Worm (Caenorhabditis elegans) whole organism, L1 larva: ENCODE data around the gene mogs-1.

ENCODE experiments used
- C16A3.4 ChIP-seq: fragments of 150-350 bp; optimal IDR thresholded peaks from 2 replicates; lab custom pipeline; 2014; ENCODE audit warnings: missing biosample characterization, missing genetic modification characterization
- F16B12.6 ChIP-seq: fragments of 150-350 bp; optimal IDR thresholded peaks from 2 replicates; lab custom pipeline; 2014; ENCODE audit warnings: missing biosample characterization, missing genetic modification characterization
- Y116A8C.19 ChIP-seq: sonication (generic microtip); optimal IDR thresholded peaks from 2 replicates; lab custom pipeline; 2016; ENCODE audit warnings: missing compliant biosample characterization, missing genetic modification characterization, borderline replicate concordance
- aha-1 ChIP-seq: fragments of 150-350 bp; optimal IDR thresholded peaks from 2 replicates; lab custom pipeline; 2014; ENCODE audit warnings: missing biosample characterization, missing genetic modification characterization
- blmp-1 ChIP-seq: fragments of 150-350 bp; optimal IDR thresholded peaks from 2 replicates; lab custom pipeline; 2014; ENCODE audit warnings: missing biosample characterization, missing genetic modification characterization
- ceh-82 ChIP-seq, 3 experiments: fragments of 150-350 bp in 1 of 3; sonication (generic microtip) in 2 of 3; optimal IDR thresholded peaks; 2 replicates each; lab custom pipeline; 2014 to 2017; ENCODE audit warnings: missing biosample characterization in 3 of 3, missing genetic modification characterization in 3 of 3
- ces-1 ChIP-seq: fragments of 150-350 bp; optimal IDR thresholded peaks from 2 replicates; lab custom pipeline; 2014; ENCODE audit warnings: missing biosample characterization, missing genetic modification reagents, missing genetic modification characterization
- dpl-1 ChIP-seq, 3 experiments: fragments of 150-350 bp in 2 of 3; sonication (generic microtip) in 1 of 3; optimal IDR thresholded peaks; 2 replicates each; lab custom pipeline; 2014 to 2017; ENCODE audit warnings: missing biosample characterization in 3 of 3, missing genetic modification characterization in 3 of 3, missing genetic modification reagents in 3 of 3
- egl-13 ChIP-seq: sonication (generic microtip); optimal IDR thresholded peaks from 2 replicates; lab custom pipeline; 2016; ENCODE audit warnings: missing genotype, missing genetic modification reagents, missing genetic modification characterization, missing compliant biosample characterization
- egl-27 ChIP-seq, 2 experiments: fragments of 150-350 bp in 1 of 2; sonication (generic microtip); optimal IDR thresholded peaks; 3 replicates each; lab custom pipeline; 2017 to 2018; ENCODE audit warnings: missing biosample characterization in 2 of 2, missing genetic modification characterization in 2 of 2, missing genetic modification reagents in 2 of 2
- elt-2 ChIP-seq: sonication (generic microtip); optimal IDR thresholded peaks from 2 replicates; lab custom pipeline; 2016; ENCODE audit warnings: missing genetic modification characterization, mild to moderate bottlenecking, inconsistent platforms, missing compliant biosample characterization, missing genetic modification reagents
- elt-3 ChIP-seq, 6 experiments: fragments of 150-350 bp in 1 of 6; sonication (generic microtip); optimal IDR thresholded peaks; 2 replicates each; lab custom pipeline; 2017 to 2018; ENCODE audit warnings: missing biosample characterization in 6 of 6, missing genetic modification characterization in 6 of 6, inconsistent platforms in 1 of 6
- ets-5 ChIP-seq: fragments of 200-800 bp; sonication (Bioruptor generic); IDR thresholded peaks from 2 replicates; pipeline ENCODE4 v1.3.6; 2022; ENCODE audit warnings: missing genetic modification characterization, missing compliant biosample characterization
- fkh-10 ChIP-seq: sonication (generic microtip); optimal IDR thresholded peaks from 2 replicates; lab custom pipeline; 2017; ENCODE audit warnings: missing biosample characterization, missing genetic modification reagents, missing genetic modification characterization
- fkh-4 ChIP-seq: sonication (generic microtip); optimal IDR thresholded peaks from 2 replicates; lab custom pipeline; 2016; ENCODE audit warnings: missing compliant biosample characterization, missing genetic modification characterization, borderline replicate concordance
- fos-1 ChIP-seq: fragments of 150-350 bp; optimal IDR thresholded peaks from 2 replicates; lab custom pipeline; 2014; ENCODE audit warnings: missing biosample characterization, missing genetic modification characterization
- grh-1 ChIP-seq: fragments of 200-800 bp; sonication (Bioruptor generic); IDR thresholded peaks from 2 replicates; pipeline ENCODE4 v1.3.6; 2022; ENCODE audit warnings: missing genetic modification reagents, missing genetic modification characterization, missing compliant biosample characterization
- hlh-17 ChIP-seq: fragments of 200-800 bp; sonication (Bioruptor generic); optimal IDR thresholded peaks from 2 replicates; lab custom pipeline; 2018; ENCODE audit warnings: missing genetic modification characterization, mild to moderate bottlenecking, missing compliant biosample characterization, moderate library complexity, borderline replicate concordance
- irx-1 ChIP-seq: sonication (generic microtip); optimal IDR thresholded peaks from 2 replicates; lab custom pipeline; 2016; ENCODE audit warnings: missing genetic modification characterization, missing compliant biosample characterization
- jun-1 ChIP-seq: fragments of 150-350 bp; optimal IDR thresholded peaks from 2 replicates; lab custom pipeline; 2014; ENCODE audit warnings: missing biosample characterization, missing genetic modification reagents, missing genetic modification characterization
- lin-14 ChIP-seq: fragments of 200-800 bp; sonication (Bioruptor generic); optimal IDR thresholded peaks from 2 replicates; lab custom pipeline; 2018; ENCODE audit warnings: mild to moderate bottlenecking, missing genetic modification characterization, moderate library complexity, missing compliant biosample characterization
- lin-35 ChIP-seq, 2 experiments: fragments of 150-350 bp; optimal IDR thresholded peaks; 2 replicates each; lab custom pipeline; 2014; ENCODE audit warnings: missing biosample characterization in 2 of 2, missing genetic modification characterization in 2 of 2, missing genetic modification reagents in 2 of 2
- lin-39 ChIP-seq: fragments of 150-350 bp; optimal IDR thresholded peaks from 2 replicates; lab custom pipeline; 2014; ENCODE audit warnings: missing biosample characterization, missing genetic modification reagents, missing genetic modification characterization
- lir-3 ChIP-seq: sonication (generic microtip); optimal IDR thresholded peaks from 2 replicates; lab custom pipeline; 2016; ENCODE audit warnings: mild to moderate bottlenecking, missing genetic modification characterization, moderate library complexity, missing compliant biosample characterization; ENCODE audit not compliant: poor library complexity
- nhr-12 ChIP-seq: sonication (generic microtip); optimal IDR thresholded peaks from 2 replicates; lab custom pipeline; 2017; ENCODE audit warnings: missing biosample characterization, missing genetic modification characterization
- nhr-20 ChIP-seq: sonication (generic microtip); optimal IDR thresholded peaks from 2 replicates; lab custom pipeline; 2016; ENCODE audit warnings: mild to moderate bottlenecking, missing genetic modification characterization, missing compliant biosample characterization
- nhr-237 ChIP-seq: fragments of 150-350 bp; optimal IDR thresholded peaks from 2 replicates; lab custom pipeline; 2014; ENCODE audit warnings: missing biosample characterization, missing genetic modification characterization
- nhr-47 ChIP-seq: sonication (generic microtip); optimal IDR thresholded peaks from 2 replicates; lab custom pipeline; 2016; ENCODE audit warnings: mild to moderate bottlenecking, missing genetic modification characterization, moderate library complexity, missing compliant biosample characterization
- nhr-71 ChIP-seq: sonication (generic microtip); optimal IDR thresholded peaks from 2 replicates; lab custom pipeline; 2016; ENCODE audit warnings: mild to moderate bottlenecking, missing genetic modification characterization, moderate library complexity, missing compliant biosample characterization
- nhr-76 ChIP-seq: sonication (generic microtip); optimal IDR thresholded peaks from 2 replicates; lab custom pipeline; 2017; ENCODE audit warnings: missing biosample characterization, missing genetic modification characterization
- nhr-84 ChIP-seq: sonication (generic microtip); optimal IDR thresholded peaks from 2 replicates; lab custom pipeline; 2017; ENCODE audit warnings: missing biosample characterization, missing genetic modification characterization
- pag-3 ChIP-seq: sonication (generic microtip); optimal IDR thresholded peaks from 2 replicates; lab custom pipeline; 2017; ENCODE audit warnings: missing genetic modification characterization, mild to moderate bottlenecking, missing compliant biosample characterization, antibody characterized with exemption, borderline replicate concordance; ENCODE audit not compliant: insufficient read depth
- pqm-1 ChIP-seq: sonication (generic microtip); optimal IDR thresholded peaks from 3 replicates; lab custom pipeline; 2017; ENCODE audit warnings: missing biosample characterization, missing genetic modification characterization
- rnt-1 ChIP-seq: sonication (generic microtip); optimal IDR thresholded peaks from 2 replicates; lab custom pipeline; 2016; ENCODE audit warnings: mild to moderate bottlenecking, missing genetic modification characterization, moderate library complexity, missing compliant biosample characterization
- skn-1 ChIP-seq: fragments of 150-350 bp; optimal IDR thresholded peaks from 2 replicates; lab custom pipeline; 2014; ENCODE audit warnings: missing biosample characterization, missing genetic modification characterization
- snpc-4 ChIP-seq: fragments of 150-350 bp; optimal IDR thresholded peaks from 2 replicates; lab custom pipeline; 2014; ENCODE audit warnings: missing biosample characterization, missing genetic modification characterization
- snu-23 ChIP-seq: sonication (generic microtip); optimal IDR thresholded peaks from 2 replicates; lab custom pipeline; 2016; ENCODE audit warnings: missing genetic modification characterization, missing compliant biosample characterization
- sox-4 ChIP-seq: sonication (generic microtip); optimal IDR thresholded peaks from 2 replicates; lab custom pipeline; 2016; ENCODE audit warnings: missing genetic modification characterization, missing compliant biosample characterization
- sup-37 ChIP-seq: fragments of 200-800 bp; sonication (Bioruptor generic); optimal IDR thresholded peaks from 2 replicates; lab custom pipeline; 2018; ENCODE audit warnings: mild to moderate bottlenecking, missing genetic modification characterization, missing compliant biosample characterization
- swsn-7 ChIP-seq: sonication (generic microtip); optimal IDR thresholded peaks from 2 replicates; lab custom pipeline; 2016; ENCODE audit warnings: missing genetic modification characterization, missing compliant biosample characterization
- tbx-2 ChIP-seq: sonication (generic microtip); optimal IDR thresholded peaks from 2 replicates; lab custom pipeline; 2016; ENCODE audit warnings: missing genetic modification characterization, missing compliant biosample characterization
- tlp-1 ChIP-seq: fragments of 150-350 bp; optimal IDR thresholded peaks from 2 replicates; lab custom pipeline; 2014; ENCODE audit warnings: missing biosample characterization, missing genetic modification characterization
- unc-130 ChIP-seq: fragments of 150-350 bp; optimal IDR thresholded peaks from 2 replicates; lab custom pipeline; 2017; ENCODE audit warnings: missing biosample characterization, missing genetic modification characterization, inconsistent platforms
- unc-62 ChIP-seq: fragments of 150-350 bp; optimal IDR thresholded peaks from 2 replicates; lab custom pipeline; 2014; ENCODE audit warnings: missing biosample characterization, missing genetic modification reagents, missing genetic modification characterization
- unc-86 ChIP-seq: sonication (generic microtip); optimal IDR thresholded peaks from 2 replicates; lab custom pipeline; 2016; ENCODE audit warnings: missing genetic modification characterization, missing compliant biosample characterization
- vab-15 ChIP-seq: sonication (generic microtip); optimal IDR thresholded peaks from 2 replicates; lab custom pipeline; 2017; ENCODE audit warnings: missing genotype, mild to moderate bottlenecking, missing genetic modification characterization, missing compliant biosample characterization
- xbp-1 ChIP-seq: sonication (generic microtip); optimal IDR thresholded peaks from 2 replicates; lab custom pipeline; 2016; ENCODE audit warnings: missing genetic modification characterization, missing compliant biosample characterization
- zag-1 ChIP-seq: fragments of 150-350 bp; optimal IDR thresholded peaks from 2 replicates; lab custom pipeline; 2014; ENCODE audit warnings: missing biosample characterization, missing genetic modification characterization
- zip-4 ChIP-seq: fragments of 200-800 bp; sonication (Bioruptor generic); optimal IDR thresholded peaks from 2 replicates; lab custom pipeline; 2018; ENCODE audit warnings: mild to moderate bottlenecking, missing genetic modification characterization, moderate library complexity, missing compliant biosample characterization
- ztf-4 ChIP-seq: fragments of 150-350 bp; optimal IDR thresholded peaks from 2 replicates; lab custom pipeline; 2014; ENCODE audit warnings: missing biosample characterization, missing genetic modification characterization

The mogs-1 gene

ce11 chrIV:11029412-11029811 lies 7.7 kb upstream of the mogs-1 start, which contains the start of gene hrg-5:
hrg-5 (minus strand) TSS chrIV:11029428.
- no peak for TF ChIP-seq tbx-2 (tag; lab: Kevin White, UChicago)
- TF ChIP-seq sup-37 (GFP tag; lab: Kevin White, UChicago) = no peak
- TF ChIP-seq nhr-76 (tag; lab: Kevin White, UChicago) = no peak

ce11 chrIV:11027560-11027959 lies 5.8 kb upstream of the mogs-1 start:
- TF ChIP-seq lin-39 (tag; lab: Kevin White, UChicago) (no peak), nhr-71 (tag; lab: Kevin White, UChicago) (peak; percentile 95), nhr-237 (tag; lab: Kevin White, UChicago) (peak; percentile 73), nhr-20 (tag; lab: Kevin White, UChicago) (peak; percentile 92), Y116A8C.19 (tag; lab: Kevin White, UChicago) (no peak), tbx-2 (tag; lab: Kevin White, UChicago) (peak; percentile 78), sup-37 (GFP tag; lab: Kevin White, UChicago) (no peak), lin-14 (GFP tag; lab: Kevin White, UChicago) (peak; percentile 95), aha-1 (tag; lab: Kevin White, UChicago) (no peak), ces-1 (GFP tag; lab: Kevin White, UChicago) (no peak), F16B12.6 (peak; percentile 33), unc-62 (GFP tag; lab: Kevin White, UChicago) (no peak), elt-2 (tag; lab: Kevin White, UChicago) (peak; percentile 9), rnt-1 (tag; lab: Kevin White, UChicago) (peak; percentile 77), ets-5 (GFP tag; lab: Robert Waterston, UW) (no peak), lir-3 (peak; percentile 35), snu-23 (GFP tag; lab: Kevin White, UChicago) (peak; percentile 96), egl-27 (tag; optimal IDR thresholded peaks at IDR 0.05; lab: Kevin White, UChicago) (peak; percentile 46 to 69), pqm-1 (tag; lab: Kevin White, UChicago) (no peak), skn-1 (peak; percentile 90), sox-4 (tag; lab: Kevin White, UChicago) (no peak), xbp-1 (tag; lab: Kevin White, UChicago) (peak; percentile 82), vab-15 (tag; lab: Kevin White, UChicago) (no peak), C16A3.4 (tag; lab: Kevin White, UChicago) (peak; percentile 69), fkh-4 (tag; lab: Kevin White, UChicago) (no peak), hlh-17 (GFP tag; lab: Kevin White, UChicago) (no peak), nhr-84 (no peak), swsn-7 (tag; lab: Kevin White, UChicago) (peak; percentile 90), fos-1 (tag; lab: Kevin White, UChicago) (peak; percentile 66), elt-3 (tag; optimal IDR thresholded peaks at IDR 0.05; lab: Kevin White, UChicago) (peak in 5 of 6 experiments; percentile 19 to 85 (median 65)), irx-1 (tag; lab: Kevin White, UChicago) (peak; percentile 23), unc-130 (tag; lab: Kevin White, UChicago) (peak; percentile 11), nhr-12 (tag; lab: Kevin White, UChicago) (no peak), lin-35 (GFP tag; optimal IDR thresholded peaks at IDR 0.05; lab: Kevin White, UChicago) (peak; percentile 68 to 78), pag-3 (tag; lab: Kevin White, UChicago) (peak; percentile 91), zag-1 (tag; lab: Kevin White, UChicago) (no peak), dpl-1 (GFP tag; optimal IDR thresholded peaks at IDR 0.05; lab: Kevin White, UChicago) (peak; percentile 45 to 49 (median 47)), ceh-82 (tag; optimal IDR thresholded peaks at IDR 0.05; lab: Kevin White, UChicago) (peak; percentile 39 to 70 (median 65)), snpc-4 (tag; lab: Kevin White, UChicago) (peak; percentile 10), blmp-1 (tag; lab: Kevin White, UChicago) (peak; percentile 77), ztf-4 (peak; percentile 92), tlp-1 (tag; lab: Kevin White, UChicago) (no peak), nhr-47 (tag; lab: Kevin White, UChicago) (peak; percentile 82), zip-4 (GFP tag; lab: Kevin White, UChicago) (no peak), jun-1 (tag; lab: Kevin White, UChicago) (peak; percentile 70), fkh-10 (GFP tag; lab: Kevin White, UChicago) (no peak), grh-1 (GFP tag; lab: Robert Waterston, UW) (peak; percentile 56), egl-13 (tag; lab: Kevin White, UChicago) (peak; percentile 64), unc-86 (tag; lab: Kevin White, UChicago) (peak; percentile 72)
